Worm (Caenorhabditis elegans) whole organism, mixed stage, embryonic: ENCODE measurements around the gene F17C8.7.
A peak's percentile ranks its signal among the peaks of the same experiment; 100 is the strongest.

Experiments
- M03D4.4 ChIP-seq: sonication (generic microtip); optimal IDR thresholded peaks from 2 replicates; lab custom pipeline; 2017; ENCODE audit warnings: mild to moderate bottlenecking, missing genetic modification characterization, missing compliant biosample characterization
- bed-3 ChIP-seq: fragments of 200-800 bp; sonication (Bioruptor generic); optimal IDR thresholded peaks from 3 replicates; lab custom pipeline; 2018; ENCODE audit warnings: mild to moderate bottlenecking, missing genetic modification characterization, moderate library complexity, missing compliant biosample characterization
- blmp-1 ChIP-seq: fragments of 150-350 bp; optimal IDR thresholded peaks from 2 replicates; lab custom pipeline; 2014; ENCODE audit warnings: missing biosample characterization, missing genetic modification characterization
- ceh-39 ChIP-seq: fragments of 150-350 bp; optimal IDR thresholded peaks from 2 replicates; lab custom pipeline; 2014; ENCODE audit warnings: missing biosample characterization, missing genetic modification characterization
- ceh-43 ChIP-seq: fragments of 200-800 bp; sonication (Bioruptor generic); optimal IDR thresholded peaks from 2 replicates; lab custom pipeline; 2018; ENCODE audit warnings: mild to moderate bottlenecking, missing genetic modification characterization, moderate library complexity, missing compliant biosample characterization
- ceh-83 ChIP-seq: fragments of 200-800 bp; sonication (Bioruptor generic); optimal IDR thresholded peaks from 2 replicates; lab custom pipeline; 2018; ENCODE audit warnings: mild to moderate bottlenecking, missing genetic modification characterization, missing compliant biosample characterization
- ces-1 ChIP-seq: fragments of 150-350 bp; optimal IDR thresholded peaks from 2 replicates; lab custom pipeline; 2014; ENCODE audit warnings: missing biosample characterization, missing genetic modification reagents, missing genetic modification characterization
- cnd-1 ChIP-seq: fragments of 200-800 bp; sonication (Bioruptor generic); optimal IDR thresholded peaks from 2 replicates; lab custom pipeline; 2018; ENCODE audit warnings: mild to moderate bottlenecking, missing genetic modification characterization, missing compliant biosample characterization
- drap-1 ChIP-seq: fragments of 200-800 bp; sonication (Bioruptor generic); optimal IDR thresholded peaks from 3 replicates; lab custom pipeline; 2018; ENCODE audit warnings: mild to moderate bottlenecking, missing genetic modification characterization, missing compliant biosample characterization
- elt-1 ChIP-seq: sonication (generic microtip); optimal IDR thresholded peaks from 2 replicates; lab custom pipeline; 2017; ENCODE audit warnings: missing genetic modification characterization, mild to moderate bottlenecking, missing compliant biosample characterization, antibody characterized with exemption, moderate library complexity, borderline replicate concordance; ENCODE audit not compliant: insufficient read depth
- elt-3 ChIP-seq: fragments of 150-350 bp; optimal IDR thresholded peaks from 2 replicates; lab custom pipeline; 2014; ENCODE audit warnings: missing biosample characterization, missing genetic modification characterization
- flh-1 ChIP-seq: fragments of 200-800 bp; sonication (Bioruptor generic); optimal IDR thresholded peaks from 2 replicates; lab custom pipeline; 2018; ENCODE audit warnings: mild to moderate bottlenecking, missing genetic modification characterization, moderate library complexity, missing compliant biosample characterization
- ham-2 ChIP-seq: fragments of 200-800 bp; sonication (Bioruptor generic); optimal IDR thresholded peaks from 2 replicates; lab custom pipeline; 2018; ENCODE audit warnings: mild to moderate bottlenecking, missing genetic modification characterization, missing compliant biosample characterization
- hlh-1 ChIP-seq: fragments of 150-350 bp; optimal IDR thresholded peaks from 2 replicates; lab custom pipeline; 2014; ENCODE audit warnings: missing biosample characterization, missing genetic modification reagents, missing genetic modification characterization
- lin-13 ChIP-seq: fragments of 150-350 bp; optimal IDR thresholded peaks from 2 replicates; lab custom pipeline; 2014; ENCODE audit warnings: missing biosample characterization, missing genetic modification characterization
- lin-32 ChIP-seq: fragments of 200-800 bp; sonication (Bioruptor generic); optimal IDR thresholded peaks from 2 replicates; lab custom pipeline; 2018; ENCODE audit warnings: mild to moderate bottlenecking, missing genetic modification characterization, missing compliant biosample characterization
- lsy-2 ChIP-seq: fragments of 150-350 bp; optimal IDR thresholded peaks from 2 replicates; lab custom pipeline; 2014; ENCODE audit warnings: missing biosample characterization, missing genetic modification characterization
- mab-5 ChIP-seq: fragments of 150-350 bp; optimal IDR thresholded peaks from 2 replicates; lab custom pipeline; 2014; ENCODE audit warnings: missing biosample characterization, missing genetic modification characterization
- mep-1 ChIP-seq: fragments of 150-350 bp; optimal IDR thresholded peaks from 2 replicates; lab custom pipeline; 2017; ENCODE audit warnings: missing biosample characterization, missing genetic modification reagents, missing genetic modification characterization, inconsistent platforms
- mls-2 ChIP-seq: sonication (generic microtip); optimal IDR thresholded peaks from 2 replicates; lab custom pipeline; 2016; ENCODE audit warnings: mild to moderate bottlenecking, missing genetic modification characterization, moderate library complexity, missing compliant biosample characterization
- nhr-12 ChIP-seq: fragments of 150-350 bp; optimal IDR thresholded peaks from 2 replicates; lab custom pipeline; 2014; ENCODE audit warnings: missing biosample characterization, missing genetic modification characterization
- nhr-2 ChIP-seq: fragments of 150-350 bp; optimal IDR thresholded peaks from 2 replicates; lab custom pipeline; 2014; ENCODE audit warnings: missing biosample characterization, missing genetic modification characterization
- nhr-237 ChIP-seq: fragments of 150-350 bp; optimal IDR thresholded peaks from 2 replicates; lab custom pipeline; 2014; ENCODE audit warnings: missing biosample characterization, missing genetic modification characterization
- nhr-28 ChIP-seq: fragments of 150-350 bp; optimal IDR thresholded peaks from 2 replicates; lab custom pipeline; 2014; ENCODE audit warnings: missing biosample characterization, missing genetic modification characterization
- nhr-76 ChIP-seq: sonication (generic microtip); optimal IDR thresholded peaks from 2 replicates; lab custom pipeline; 2017; ENCODE audit warnings: missing biosample characterization, missing genetic modification characterization
- pha-4 ChIP-seq: fragments of 150-350 bp; optimal IDR thresholded peaks from 2 replicates; lab custom pipeline; 2018; ENCODE audit warnings: missing biosample characterization, missing genetic modification reagents, missing genetic modification characterization
- sem-2 ChIP-seq: fragments of 200-800 bp; sonication (Bioruptor generic); optimal IDR thresholded peaks from 2 replicates; lab custom pipeline; 2018; ENCODE audit warnings: mild to moderate bottlenecking, missing genetic modification characterization, missing compliant biosample characterization
- snpc-4 ChIP-seq: fragments of 150-350 bp; optimal IDR thresholded peaks from 2 replicates; lab custom pipeline; 2014; ENCODE audit warnings: missing biosample characterization, missing genetic modification characterization
- sptf-1 ChIP-seq: sonication (generic microtip); optimal IDR thresholded peaks from 2 replicates; lab custom pipeline; 2017; ENCODE audit warnings: mild to moderate bottlenecking, missing genetic modification characterization, moderate library complexity, missing compliant biosample characterization
- tbx-8 ChIP-seq: fragments of 200-800 bp; sonication (Bioruptor generic); optimal IDR thresholded peaks from 2 replicates; lab custom pipeline; 2018; ENCODE audit warnings: mild to moderate bottlenecking, missing genetic modification characterization, moderate library complexity, missing compliant biosample characterization
- unc-120 ChIP-seq: sonication (generic microtip); optimal IDR thresholded peaks from 2 replicates; lab custom pipeline; 2017; ENCODE audit warnings: missing genetic modification characterization, missing compliant biosample characterization; ENCODE audit not compliant: poor library complexity, severe bottlenecking
- unc-39 ChIP-seq: fragments of 150-350 bp; optimal IDR thresholded peaks from 2 replicates; lab custom pipeline; 2014; ENCODE audit warnings: missing biosample characterization, missing genetic modification characterization
- unc-62 ChIP-seq: fragments of 150-350 bp; optimal IDR thresholded peaks from 2 replicates; lab custom pipeline; 2014; ENCODE audit warnings: missing biosample characterization, missing genetic modification reagents, missing genetic modification characterization
- zip-8 ChIP-seq: fragments of 150-350 bp; optimal IDR thresholded peaks from 2 replicates; lab custom pipeline; 2014; ENCODE audit warnings: missing biosample characterization, missing genetic modification characterization
- ztf-11 ChIP-seq: fragments of 150-350 bp; optimal IDR thresholded peaks from 2 replicates; lab custom pipeline; 2014; ENCODE audit warnings: missing biosample characterization, missing genetic modification characterization

F17C8.7 gene

ce11 chrIII:4720620-4721227 is 14.8 kb upstream of the F17C8.7 start, which contains the start of gene emb-5:
Gene emb-5 (minus strand): TSS chrIII:4720670.
- TF ChIP-seq lin-13 (tag; lab: Kevin White, UChicago), result peak; percentile 81
- TF ChIP-seq nhr-237 (tag; lab: Kevin White, UChicago), result peak; percentile 44
- no peak for TF ChIP-seq ztf-11 (tag; lab: Kevin White, UChicago)
- TF ChIP-seq tbx-8 (GFP tag; lab: Kevin White, UChicago), result no peak
- TF ChIP-seq ham-2 (GFP tag; lab: Kevin White, UChicago), result peak; percentile 16
- TF ChIP-seq mep-1 (tag; lab: Kevin White, UChicago), result no peak
- peak; percentile 12 for TF ChIP-seq drap-1 (GFP tag; lab: Kevin White, UChicago)
- no peak for TF ChIP-seq lin-32 (GFP tag; lab: Kevin White, UChicago)
- TF ChIP-seq M03D4.4 (tag; lab: Kevin White, UChicago), result no peak
- peak; percentile 42 for TF ChIP-seq pha-4 (tag; lab: Kevin White, UChicago)
- no peak for TF ChIP-seq flh-1 (GFP tag; lab: Kevin White, UChicago)

ce11 chrIII:4721750-4722149 is 13.8 kb upstream of the F17C8.7 start, which contains the start of gene acy-1:
Gene acy-1 (plus strand): TSS chrIII:4722095.
- TF ChIP-seq elt-1 (tag; lab: Kevin White, UChicago) (no peak), unc-120 (tag; lab: Kevin White, UChicago) (peak; percentile 69), elt-3 (tag; lab: Kevin White, UChicago) (no peak), sptf-1 (tag; lab: Kevin White, UChicago) (peak; percentile 55), unc-39 (tag; lab: Kevin White, UChicago) (no peak), snpc-4 (tag; lab: Kevin White, UChicago) (no peak), lin-32 (GFP tag; lab: Kevin White, UChicago) (no peak), mep-1 (tag; lab: Kevin White, UChicago) (peak; percentile 69), pha-4 (tag; lab: Kevin White, UChicago) (no peak), zip-8 (tag; lab: Kevin White, UChicago) (no peak), hlh-1 (peak; percentile 81), lsy-2 (tag; lab: Kevin White, UChicago) (peak; percentile 22), ztf-11 (tag; lab: Kevin White, UChicago) (no peak), ceh-39 (no peak), nhr-2 (tag; lab: Kevin White, UChicago) (no peak), cnd-1 (tag; lab: Kevin White, UChicago) (peak; percentile 30), sem-2 (GFP tag; lab: Kevin White, UChicago) (no peak), drap-1 (GFP tag; lab: Kevin White, UChicago) (no peak), mls-2 (peak; percentile 62), tbx-8 (GFP tag; lab: Kevin White, UChicago) (no peak), nhr-28 (tag; lab: Kevin White, UChicago) (no peak), lin-13 (tag; lab: Kevin White, UChicago) (no peak), bed-3 (no peak), flh-1 (GFP tag; lab: Kevin White, UChicago) (no peak), mab-5 (tag; lab: Kevin White, UChicago) (no peak), blmp-1 (peak; percentile 12), nhr-237 (tag; lab: Kevin White, UChicago) (peak; percentile 67), unc-62 (GFP tag; lab: Kevin White, UChicago) (peak; percentile 33), ham-2 (GFP tag; lab: Kevin White, UChicago) (peak; percentile 43), M03D4.4 (tag; lab: Kevin White, UChicago) (no peak), ceh-43 (GFP tag; lab: Kevin White, UChicago) (no peak), ces-1 (GFP tag; lab: Kevin White, UChicago) (peak; percentile 92), nhr-12 (tag; lab: Kevin White, UChicago) (no peak), nhr-76 (tag; lab: Kevin White, UChicago) (no peak), ceh-83 (GFP tag; lab: Kevin White, UChicago) (no peak)

DNA sequence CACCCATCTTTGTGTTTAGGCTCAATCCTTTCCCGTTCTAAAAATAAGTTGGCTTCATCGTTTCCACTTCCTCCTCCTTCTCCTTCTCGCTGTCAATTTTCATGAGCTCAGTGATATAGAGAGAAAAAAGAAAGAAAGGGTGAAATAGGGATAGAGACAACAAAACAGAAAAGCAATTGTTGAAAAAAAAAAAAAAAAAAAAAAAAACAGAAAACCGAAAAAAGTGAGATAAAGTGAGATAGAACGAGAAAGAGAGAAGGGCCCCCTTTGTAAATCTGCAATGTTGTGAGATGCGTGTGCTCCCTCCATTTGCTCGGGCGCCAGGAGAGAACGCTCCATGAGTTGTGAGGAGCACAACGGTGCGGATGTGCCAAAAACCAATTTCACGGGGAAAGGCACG is 11.6 kb upstream of the F17C8.7 start:
- TF ChIP-seq nhr-28 (tag; lab: Kevin White, UChicago), result no peak
- TF ChIP-seq unc-120 (tag; lab: Kevin White, UChicago), result no peak
- no peak for TF ChIP-seq sptf-1 (tag; lab: Kevin White, UChicago)
- TF ChIP-seq ceh-39, result no peak
- no peak for TF ChIP-seq nhr-76 (tag; lab: Kevin White, UChicago)
- TF ChIP-seq ceh-43 (GFP tag; lab: Kevin White, UChicago), result no peak
- no peak for TF ChIP-seq zip-8 (tag; lab: Kevin White, UChicago)
- no peak for TF ChIP-seq sem-2 (GFP tag; lab: Kevin White, UChicago)
- no peak for TF ChIP-seq snpc-4 (tag; lab: Kevin White, UChicago)
- TF ChIP-seq blmp-1, result no peak
- no peak for TF ChIP-seq ceh-83 (GFP tag; lab: Kevin White, UChicago)
